Fruit fly (Drosophila melanogaster): ENCODE results near the gene CG7029.
A peak's percentile ranks its signal among the peaks of the same experiment; 100 is the strongest.

Gene CG7029

dm6 chr3R:22750534-22750947, at the start of gene CG7029, which contains the start of the genes rumi and Usp12-46:
Gene CG7029 (plus strand): TSS chr3R:22750901.
Gene rumi (minus strand): TSS chr3R:22750597.
Gene Usp12-46 (plus strand): TSS chr3R:22750901.
- TF ChIP-seq brk (GFP tag; optimal IDR thresholded peaks at IDR 0.05) (no peak), h (GFP tag; optimal IDR thresholded peaks at IDR 0.05) (peak; percentile 8), CG9705 (GFP tag; optimal IDR thresholded peaks at IDR 0.05) (peak; percentile 78), HLH106 (tag; optimal IDR thresholded peaks at IDR 0.05) (peak; percentile 86), CG32264 (GFP tag; optimal IDR thresholded peaks at IDR 0.05) (no peak), rgr (GFP tag; optimal IDR thresholded peaks at IDR 0.05) (peak; percentile 89), Rel (GFP tag; optimal IDR thresholded peaks at IDR 0.05) (no peak), Rel (tag; optimal IDR thresholded peaks at IDR 0.05) (peak; percentile 56), sage (GFP tag; optimal IDR thresholded peaks at IDR 0.05) (no peak), Hr83 (GFP tag; optimal IDR thresholded peaks at IDR 0.05; ENCODE audit: poor library complexity, severe bottlenecking) (peak; percentile 82), jim (GFP tag; optimal IDR thresholded peaks at IDR 0.05) (no peak), lola (GFP tag; optimal IDR thresholded peaks at IDR 0.05) (no peak), psq (GFP tag; optimal IDR thresholded peaks at IDR 0.05) (peak; percentile 64), tai (GFP tag; optimal IDR thresholded peaks at IDR 0.05) (no peak), Dfd (GFP tag; optimal IDR thresholded peaks at IDR 0.05) (no peak), dsf (GFP tag; optimal IDR thresholded peaks at IDR 0.05; ENCODE audit: borderline replicate concordance) (no peak), Mio (GFP tag; optimal IDR thresholded peaks at IDR 0.05) (no peak), Jra (GFP tag; optimal IDR thresholded peaks at IDR 0.05) (no peak), Hr78 (GFP tag; optimal IDR thresholded peaks at IDR 0.05) (no peak), Abd-B (GFP tag; optimal IDR thresholded peaks at IDR 0.05) (no peak), fru (GFP tag; optimal IDR thresholded peaks at IDR 0.05) (peak; percentile 86), sv (GFP tag; optimal IDR thresholded peaks at IDR 0.05) (peak; percentile 69), br (GFP tag; optimal IDR thresholded peaks at IDR 0.05) (peak; percentile 85), GATAd (GFP tag; optimal IDR thresholded peaks at IDR 0.05) (peak; percentile 49), usp (GFP tag; optimal IDR thresholded peaks at IDR 0.05) (no peak), N (GFP tag; optimal IDR thresholded peaks at IDR 0.05) (no peak), Hnf4 (GFP tag; optimal IDR thresholded peaks at IDR 0.05) (no peak), Dif (GFP tag; optimal IDR thresholded peaks at IDR 0.05; ENCODE audit: partially characterized antibody) (no peak), pan (optimal IDR thresholded peaks at IDR 0.05) (no peak), ey (GFP tag; optimal IDR thresholded peaks at IDR 0.05) (peak; percentile 86), woc (GFP tag; optimal IDR thresholded peaks at IDR 0.05) (no peak), Sp1 (GFP tag; optimal IDR thresholded peaks at IDR 0.05) (peak; percentile 83), dmrt93B (GFP tag; optimal IDR thresholded peaks at IDR 0.05) (no peak), OdsH (GFP tag; optimal IDR thresholded peaks at IDR 0.05) (peak; percentile 65), Vsx2 (GFP tag; optimal IDR thresholded peaks at IDR 0.05; ENCODE audit: partially characterized antibody) (no peak), foxo (GFP tag; optimal IDR thresholded peaks at IDR 0.05) (peak; percentile 59 to 90), CrebA (GFP tag; optimal IDR thresholded peaks at IDR 0.05; ENCODE audit: borderline replicate concordance) (no peak), dl (GFP tag; optimal IDR thresholded peaks at IDR 0.05; ENCODE audit: insufficient read depth in 1 of 2, partially characterized antibody in 2 of 2) (no peak), Myc (optimal IDR thresholded peaks at IDR 0.05) (no peak)

dm6 chr3R:22701793-22702192, 48.9 kb upstream of the CG7029 start, which contains the start of the genes CG6972 and CCAP:
Gene CG6972 (plus strand): TSS chr3R:22702007.
Gene CCAP (minus strand): TSS chr3R:22702084.
- no peak for TF ChIP-seq HLH106 (tag; optimal IDR thresholded peaks at IDR 0.05)
- TF ChIP-seq Dif (GFP tag; optimal IDR thresholded peaks at IDR 0.05; ENCODE audit: partially characterized antibody), result no peak
- TF ChIP-seq sage (GFP tag; optimal IDR thresholded peaks at IDR 0.05), result no peak
- TF ChIP-seq dl (GFP tag; optimal IDR thresholded peaks at IDR 0.05; ENCODE audit: insufficient read depth in 1 of 2, partially characterized antibody in 2 of 2), result no peak
- TF ChIP-seq Myc (optimal IDR thresholded peaks at IDR 0.05), result no peak
- TF ChIP-seq jim (GFP tag; optimal IDR thresholded peaks at IDR 0.05), result no peak
- no peak for TF ChIP-seq psq (GFP tag; optimal IDR thresholded peaks at IDR 0.05)
- no peak for TF ChIP-seq Hnf4 (GFP tag; optimal IDR thresholded peaks at IDR 0.05)

dm6 chr3R:22707178-22707577, 43.5 kb upstream of the CG7029 start, which contains the start of gene CG13842:
Gene CG13842 (minus strand): TSS chr3R:22707278.
- TF ChIP-seq br (GFP tag; optimal IDR thresholded peaks at IDR 0.05) (no peak), psq (GFP tag; optimal IDR thresholded peaks at IDR 0.05) (no peak), Jra (GFP tag; optimal IDR thresholded peaks at IDR 0.05) (no peak), jim (GFP tag; optimal IDR thresholded peaks at IDR 0.05) (no peak), CG9705 (GFP tag; optimal IDR thresholded peaks at IDR 0.05) (no peak), Mio (GFP tag; optimal IDR thresholded peaks at IDR 0.05) (no peak)
